Worm (Caenorhabditis elegans): ENCODE results near the gene mrps-25.

DNA sequence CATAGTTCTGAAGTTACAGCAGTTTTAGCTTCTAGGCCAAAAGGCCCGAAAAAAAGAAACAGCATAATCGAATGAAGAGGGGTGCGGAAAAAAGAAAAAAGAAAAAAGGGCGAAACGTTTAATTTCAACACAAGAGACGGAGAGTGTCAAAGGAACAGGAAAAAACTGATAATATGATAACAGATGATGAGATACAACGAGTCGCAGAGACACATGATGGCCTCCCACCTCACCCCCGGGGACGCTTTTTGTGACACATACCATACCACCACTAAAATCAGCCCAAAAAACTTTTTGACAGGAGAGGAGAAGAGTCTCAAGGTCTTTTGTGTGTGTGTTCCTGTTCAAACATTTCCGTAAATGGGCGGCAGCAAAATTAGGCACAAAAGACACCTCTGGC lies 21.6 kb upstream of the mrps-25 start:
- no peak for TF ChIP-seq ceh-27 (GFP tag; optimal IDR thresholded peaks at IDR 0.05)
- no peak for TF ChIP-seq K12H6.12 (tag; optimal IDR thresholded peaks at IDR 0.05)
- no peak for TF ChIP-seq ZK185.1 (tag; optimal IDR thresholded peaks at IDR 0.05; ENCODE audit: poor library complexity, severe bottlenecking)
- no peak for TF ChIP-seq snpc-1.3 (tag; optimal IDR thresholded peaks at IDR 0.05; ENCODE audit: insufficient read depth)
- TF ChIP-seq ztf-22 (GFP tag; optimal IDR thresholded peaks at IDR 0.05) = no peak

All from whole organism, young adult.